Worm (Caenorhabditis elegans): ENCODE results near the gene T25B2.4.

The T25B2.4 gene

DNA sequence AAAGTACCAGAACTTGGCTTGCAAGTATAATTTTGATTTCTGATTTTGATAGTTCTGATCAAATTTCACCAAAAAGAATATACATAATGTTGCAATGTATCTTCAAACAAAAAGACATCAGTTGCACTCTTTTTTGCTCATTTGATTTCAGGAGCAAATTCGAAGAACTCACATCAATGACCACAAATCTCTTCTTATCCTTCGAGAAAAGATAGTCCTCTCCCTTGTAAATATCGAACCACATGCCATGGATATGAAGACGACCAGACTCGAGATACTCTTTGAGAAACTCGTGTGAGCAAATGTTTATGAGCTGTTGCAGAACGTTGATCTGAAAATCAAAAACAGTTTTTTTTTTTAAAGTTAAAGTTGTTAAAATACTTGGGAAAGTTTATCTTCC, 24.8 kb downstream of the T25B2.4 start:
- TF ChIP-seq hlh-17 (GFP tag; optimal IDR thresholded peaks at IDR 0.05; ENCODE audit: borderline replicate concordance), result no peak
- no peak for TF ChIP-seq Y116A8C.19 (tag; optimal IDR thresholded peaks at IDR 0.05; ENCODE audit: borderline replicate concordance)
- no peak for TF ChIP-seq unc-86 (tag; optimal IDR thresholded peaks at IDR 0.05)
- no peak for TF ChIP-seq ceh-82 (tag; optimal IDR thresholded peaks at IDR 0.05)
- TF ChIP-seq vab-15 (tag; optimal IDR thresholded peaks at IDR 0.05), result no peak
- no peak for TF ChIP-seq nhr-12 (tag; optimal IDR thresholded peaks at IDR 0.05)
- no peak for TF ChIP-seq nhr-84 (tag; optimal IDR thresholded peaks at IDR 0.05)
- TF ChIP-seq nhr-19 (GFP tag; conservative IDR thresholded peaks at IDR 0.05), result peak; percentile 55
- no peak for TF ChIP-seq dpl-1 (GFP tag; optimal IDR thresholded peaks at IDR 0.05)
- no peak for TF ChIP-seq ceh-88 (GFP tag; IDR thresholded peaks at IDR 0.05)
- no peak for TF ChIP-seq unc-98 (GFP tag; IDR thresholded peaks at IDR 0.05)
- no peak for TF ChIP-seq fkh-4 (tag; optimal IDR thresholded peaks at IDR 0.05; ENCODE audit: borderline replicate concordance)
- no peak for TF ChIP-seq fkh-8 (tag; optimal IDR thresholded peaks at IDR 0.05)
- TF ChIP-seq ztf-4 (tag; optimal IDR thresholded peaks at IDR 0.05), result peak; percentile 25
- TF ChIP-seq lsy-2 (tag; optimal IDR thresholded peaks at IDR 0.05), result peak in 1 of 2 experiments; percentile 29
- TF ChIP-seq ama-1 (optimal IDR thresholded peaks at IDR 0.05), result no peak
- TF ChIP-seq dsc-1 (tag; optimal IDR thresholded peaks at IDR 0.05), result no peak
- TF ChIP-seq rnt-1 (tag; optimal IDR thresholded peaks at IDR 0.05), result peak; percentile 56
- TF ChIP-seq nhr-76 (tag; optimal IDR thresholded peaks at IDR 0.05), result no peak
- TF ChIP-seq sup-37 (GFP tag; optimal IDR thresholded peaks at IDR 0.05), result no peak
- no peak for TF ChIP-seq blmp-1 (tag; optimal IDR thresholded peaks at IDR 0.05)
- peak; percentile 49 for TF ChIP-seq snu-23 (GFP tag; optimal IDR thresholded peaks at IDR 0.05)
- no peak for TF ChIP-seq fkh-10 (GFP tag; optimal IDR thresholded peaks at IDR 0.05)
- peak; percentile 0 for TF ChIP-seq mep-1 (tag; optimal IDR thresholded peaks at IDR 0.05)
- no peak for TF ChIP-seq isw-1 (GFP tag; IDR thresholded peaks at IDR 0.05)
- no peak for TF ChIP-seq jun-1 (tag; optimal IDR thresholded peaks at IDR 0.05)
- TF ChIP-seq alr-1 (tag; optimal IDR thresholded peaks at IDR 0.05; ENCODE audit: borderline replicate concordance), result no peak
- no peak for TF ChIP-seq hlh-4 (tag; optimal IDR thresholded peaks at IDR 0.05)
- no peak for TF ChIP-seq aha-1 (tag; optimal IDR thresholded peaks at IDR 0.05)
- no peak for TF ChIP-seq sptf-1 (tag; optimal IDR thresholded peaks at IDR 0.05)
- TF ChIP-seq unc-130 (tag; optimal IDR thresholded peaks at IDR 0.05), result no peak
- TF ChIP-seq zip-4 (GFP tag; optimal IDR thresholded peaks at IDR 0.05), result no peak
- no peak for TF ChIP-seq mef-2 (tag; optimal IDR thresholded peaks at IDR 0.05)
- no peak for TF ChIP-seq aly-2 (tag; optimal IDR thresholded peaks at IDR 0.05)
- TF ChIP-seq C04F5.9 (tag; optimal IDR thresholded peaks at IDR 0.05), result no peak
- no peak for TF ChIP-seq nhr-85 (tag)
- TF ChIP-seq ztf-11 (tag; optimal IDR thresholded peaks at IDR 0.05), result no peak
- TF ChIP-seq egl-13 (tag; optimal IDR thresholded peaks at IDR 0.05), result no peak
- no peak for TF ChIP-seq ceh-8 (GFP tag; optimal IDR thresholded peaks at IDR 0.05)
- TF ChIP-seq pqm-1 (tag; optimal IDR thresholded peaks at IDR 0.05), result no peak
- no peak for TF ChIP-seq zag-1 (tag; optimal IDR thresholded peaks at IDR 0.05)
- peak; percentile 75 for TF ChIP-seq nhr-71 (tag; optimal IDR thresholded peaks at IDR 0.05)
- no peak for TF ChIP-seq F16B12.6 (tag; optimal IDR thresholded peaks at IDR 0.05)
- TF ChIP-seq lin-35 (GFP tag; optimal IDR thresholded peaks at IDR 0.05), result no peak
- no peak for TF ChIP-seq fos-1 (tag; optimal IDR thresholded peaks at IDR 0.05)
- TF ChIP-seq pag-3 (tag; optimal IDR thresholded peaks at IDR 0.05; ENCODE audit: borderline replicate concordance, insufficient read depth), result no peak
- no peak for TF ChIP-seq nhr-11 (tag; optimal IDR thresholded peaks at IDR 0.05)
- TF ChIP-seq tlp-1 (tag; optimal IDR thresholded peaks at IDR 0.05), result no peak
- peak; percentile 11 for TF ChIP-seq nhr-20 (tag; optimal IDR thresholded peaks at IDR 0.05)
- TF ChIP-seq snpc-4 (tag; optimal IDR thresholded peaks at IDR 0.05), result no peak
- TF ChIP-seq efl-1 (optimal IDR thresholded peaks at IDR 0.05), result no peak
- TF ChIP-seq efl-1 (GFP tag; optimal IDR thresholded peaks at IDR 0.05 in 1 of 2), result no peak
- no peak for TF ChIP-seq C16A3.4 (tag; optimal IDR thresholded peaks at IDR 0.05)
- no peak for TF ChIP-seq unc-30 (tag; optimal IDR thresholded peaks at IDR 0.05)
- TF ChIP-seq swsn-7 (tag; optimal IDR thresholded peaks at IDR 0.05), result peak; percentile 13

All from whole organism, L1 larva.